Worm (Caenorhabditis elegans): ENCODE results near the gene srz-24.

DNA sequence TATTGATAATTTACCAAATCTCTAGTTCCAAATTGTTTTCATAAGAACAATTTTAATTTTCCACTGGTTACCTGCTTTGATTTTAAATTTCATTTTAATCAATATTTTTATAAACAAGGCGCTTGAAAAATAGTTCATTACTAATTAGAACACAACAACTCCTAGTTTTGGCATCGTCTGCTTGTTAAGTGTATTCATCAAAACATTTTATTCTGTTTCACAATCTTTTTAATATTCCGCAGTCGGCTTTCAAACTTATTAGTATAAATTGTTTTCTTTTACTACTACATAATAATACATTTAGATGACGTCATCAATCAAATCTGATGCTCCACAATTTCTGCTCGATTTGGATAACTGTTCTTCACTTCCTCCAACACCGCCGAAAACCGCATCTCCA is 21.5 kb upstream of the srz-24 start, which contains the start of gene pes-1:
- no peak for TF ChIP-seq jun-1 (tag; optimal IDR thresholded peaks at IDR 0.05)
- TF ChIP-seq nfya-1 (tag; optimal IDR thresholded peaks at IDR 0.05; ENCODE audit: insufficient read depth): no peak
- no peak for TF ChIP-seq nhr-43 (tag; optimal IDR thresholded peaks at IDR 0.05; ENCODE audit: poor library complexity, severe bottlenecking)
- TF ChIP-seq fkh-2 (tag; optimal IDR thresholded peaks at IDR 0.05): no peak
- no peak for TF ChIP-seq snpc-4 (tag; optimal IDR thresholded peaks at IDR 0.05)
- TF ChIP-seq elt-3 (tag; optimal IDR thresholded peaks at IDR 0.05): no peak
- TF ChIP-seq nhr-11 (tag; optimal IDR thresholded peaks at IDR 0.05): no peak
- no peak for TF ChIP-seq nhr-77 (tag; optimal IDR thresholded peaks at IDR 0.05)
- no peak for TF ChIP-seq ceh-16 (tag; optimal IDR thresholded peaks at IDR 0.05)
- TF ChIP-seq nhr-28 (tag; optimal IDR thresholded peaks at IDR 0.05): no peak
- TF ChIP-seq fkh-10 (GFP tag; optimal IDR thresholded peaks at IDR 0.05): no peak
- no peak for TF ChIP-seq ZK546.5 (tag; optimal IDR thresholded peaks at IDR 0.05)
- TF ChIP-seq mdl-1 (tag; optimal IDR thresholded peaks at IDR 0.05): no peak
- TF ChIP-seq ama-1 (optimal IDR thresholded peaks at IDR 0.05): no peak
